Fruit fly (Drosophila melanogaster) whole organism, prepupa: Measurements from ENCODE around the gene Ntf-2.

Experiments used
- CG10669 ChIP-seq: fragments of 200-800 bp; sonication (Bioruptor generic); optimal IDR thresholded peaks from 3 replicates; lab custom pipeline; 2018; ENCODE audit warnings: missing biosample characterization, mild to moderate bottlenecking, missing genetic modification characterization, moderate library complexity
- CG16779 ChIP-seq: fragments of 200-800 bp; sonication (Bioruptor generic); optimal IDR thresholded peaks from 3 replicates; lab custom pipeline; 2017; ENCODE audit warnings: missing biosample characterization, mild to moderate bottlenecking, missing genetic modification characterization
- CG6163 ChIP-seq: fragments of 200-800 bp; sonication (Bioruptor generic); IDR thresholded peaks from 3 replicates; pipeline ENCODE4 v1.3.6; 2022; ENCODE audit warnings: missing biosample characterization, missing genetic modification characterization
- CG6792 ChIP-seq: fragments of 200-800 bp; sonication (Bioruptor generic); optimal IDR thresholded peaks from 3 replicates; lab custom pipeline; 2016; ENCODE audit warnings: missing biosample characterization, missing genetic modification characterization
- CG8319 ChIP-seq: fragments of 200-800 bp; sonication (Bioruptor generic); optimal IDR thresholded peaks from 3 replicates; lab custom pipeline; 2016; ENCODE audit warnings: missing biosample characterization, missing genetic modification characterization
- Hr39 ChIP-seq: fragments of 200-800 bp; sonication (Bioruptor generic); optimal IDR thresholded peaks from 2 replicates; lab custom pipeline; 2016; ENCODE audit warnings: missing biosample characterization, missing genetic modification characterization
- Hr4 ChIP-seq: fragments of 200-800 bp; sonication (Bioruptor generic); optimal IDR thresholded peaks from 3 replicates; lab custom pipeline; 2016; ENCODE audit warnings: missing biosample characterization, missing genetic modification characterization
- OdsH ChIP-seq: fragments of 200-800 bp; sonication (Bioruptor generic); optimal IDR thresholded peaks from 3 replicates; lab custom pipeline; 2016; ENCODE audit warnings: missing biosample characterization, missing genetic modification characterization
- Sox102F ChIP-seq: fragments of 200-800 bp; sonication (Bioruptor generic); optimal IDR thresholded peaks from 2 replicates; lab custom pipeline; 2016; ENCODE audit warnings: missing biosample characterization, mild to moderate bottlenecking, missing genetic modification characterization
- achi ChIP-seq: fragments of 200-800 bp; sonication (Bioruptor generic); optimal IDR thresholded peaks from 3 replicates; lab custom pipeline; 2016; ENCODE audit warnings: missing biosample characterization, missing genetic modification characterization
- fd59A ChIP-seq: fragments of 200-800 bp; sonication (Bioruptor generic); optimal IDR thresholded peaks from 2 replicates; lab custom pipeline; 2017; ENCODE audit warnings: missing biosample characterization, mild to moderate bottlenecking, missing genetic modification characterization, missing genetic modification reagents
- fkh ChIP-seq: fragments of 200-800 bp; sonication (Bioruptor generic); optimal IDR thresholded peaks from 3 replicates; lab custom pipeline; 2017; ENCODE audit warnings: missing biosample characterization, mild to moderate bottlenecking, missing genetic modification characterization, moderate library complexity
- spab ChIP-seq: fragments of 200-800 bp; sonication (Bioruptor generic); optimal IDR thresholded peaks from 2 replicates; lab custom pipeline; 2017; ENCODE audit warnings: missing biosample characterization, mild to moderate bottlenecking, missing genetic modification characterization, missing genetic modification reagents

dm6 chrX:21064927-21065326 lies 29.7 kb downstream of the Ntf-2 start:
- TF ChIP-seq CG6163 (peak; percentile 95), CG6792 (GFP tag; lab: Kevin White, UChicago) (peak; percentile 94), spab (GFP tag; lab: Kevin White, UChicago) (peak; percentile 78), fkh (GFP tag; lab: Kevin White, UChicago) (peak; percentile 11), achi (GFP tag; lab: Kevin White, UChicago) (peak; percentile 87), fd59A (peak; percentile 70), Sox102F (GFP tag; lab: Kevin White, UChicago) (peak; percentile 96), OdsH (peak; percentile 93), Hr39 (GFP tag; lab: Kevin White, UChicago) (peak; percentile 97), CG10669 (GFP tag; lab: Kevin White, UChicago) (peak; percentile 85), CG16779 (peak; percentile 85), CG8319 (GFP tag; lab: Kevin White, UChicago) (peak; percentile 88), Hr4 (GFP tag; lab: Kevin White, UChicago) (peak; percentile 90)
